Worm (Caenorhabditis elegans) whole organism, L4 larva: ENCODE data around the gene mvb-12.

Experiments used
- F10B5.3 ChIP-seq: sonication (generic microtip); optimal IDR thresholded peaks from 2 replicates; lab custom pipeline; 2016; ENCODE audit warnings: mild to moderate bottlenecking, missing genetic modification characterization, missing compliant biosample characterization
- F49E8.2 ChIP-seq: sonication (generic microtip); optimal IDR thresholded peaks from 2 replicates; lab custom pipeline; 2016; ENCODE audit warnings: missing compliant biosample characterization, mild to moderate bottlenecking, missing genetic modification characterization, borderline replicate concordance
- Y105C5A.15 ChIP-seq: fragments of 200-800 bp; sonication (Bioruptor generic); IDR thresholded peaks from 2 replicates; pipeline ENCODE4 v1.3.6; 2022; ENCODE audit warnings: missing genetic modification characterization, missing compliant biosample characterization
- ZK337.2 ChIP-seq: fragments of 200-800 bp; sonication (Bioruptor generic); IDR thresholded peaks from 2 replicates; pipeline ENCODE4 v1.3.6; 2022; ENCODE audit warnings: missing genetic modification reagents, missing genetic modification characterization, missing compliant biosample characterization
- arid-1 ChIP-seq: fragments of 200-800 bp; sonication (Bioruptor generic); conservative IDR thresholded peaks from 2 replicates; pipeline ENCODE4 v1.3.6; 2022; ENCODE audit warnings: missing genetic modification reagents, missing genetic modification characterization, missing compliant biosample characterization
- attf-4 ChIP-seq: sonication (generic microtip); optimal IDR thresholded peaks from 3 replicates; lab custom pipeline; 2017; ENCODE audit warnings: missing biosample characterization, missing genetic modification characterization
- ceh-20 ChIP-seq: fragments of 200-800 bp; sonication (Bioruptor generic); IDR thresholded peaks from 2 replicates; pipeline ENCODE4 v1.3.6; 2022; ENCODE audit warnings: missing genetic modification reagents, missing genetic modification characterization, missing compliant biosample characterization
- ceh-28 ChIP-seq: fragments of 150-350 bp; optimal IDR thresholded peaks from 2 replicates; lab custom pipeline; 2014; ENCODE audit warnings: missing biosample characterization, missing genetic modification reagents, missing genetic modification characterization
- ceh-44 ChIP-seq: fragments of 200-800 bp; sonication (Bioruptor generic); IDR thresholded peaks from 2 replicates; pipeline ENCODE4 v1.3.6; 2022; ENCODE audit warnings: missing genetic modification reagents, missing genetic modification characterization, missing compliant biosample characterization
- ceh-82 ChIP-seq: sonication (generic microtip); optimal IDR thresholded peaks from 2 replicates; lab custom pipeline; 2017; ENCODE audit warnings: missing biosample characterization, missing genetic modification characterization
- ces-1 ChIP-seq: fragments of 150-350 bp; sonication (generic microtip); optimal IDR thresholded peaks from 4 replicates; lab custom pipeline; 2014; ENCODE audit warnings: missing biosample characterization, missing genetic modification reagents, missing genetic modification characterization
- ctbp-1 ChIP-seq: fragments of 200-800 bp; sonication (Bioruptor generic); IDR thresholded peaks from 2 replicates; pipeline ENCODE4 v1.3.6; 2022; ENCODE audit warnings: missing genetic modification reagents, missing genetic modification characterization, missing compliant biosample characterization
- dmd-6 ChIP-seq: fragments of 200-800 bp; sonication (Bioruptor generic); IDR thresholded peaks from 2 replicates; pipeline ENCODE4 v1.3.6; 2022; ENCODE audit warnings: missing genetic modification reagents, missing genetic modification characterization, missing compliant biosample characterization
- egl-27 ChIP-seq: sonication (generic microtip); optimal IDR thresholded peaks from 3 replicates; lab custom pipeline; 2017; ENCODE audit warnings: missing biosample characterization, missing genetic modification reagents, missing genetic modification characterization
- egl-43 ChIP-seq: fragments of 200-800 bp; sonication (Bioruptor generic); IDR thresholded peaks from 2 replicates; pipeline ENCODE4 v1.3.6; 2022; ENCODE audit warnings: missing genetic modification reagents, missing genetic modification characterization, missing compliant biosample characterization
- fkh-10 ChIP-seq: fragments of 150-350 bp; optimal IDR thresholded peaks from 2 replicates; lab custom pipeline; 2014; ENCODE audit warnings: missing biosample characterization, missing genetic modification reagents, missing genetic modification characterization
- gei-8 ChIP-seq: fragments of 200-800 bp; sonication (Bioruptor generic); optimal IDR thresholded peaks from 2 replicates; lab custom pipeline; 2018; ENCODE audit warnings: mild to moderate bottlenecking, missing genetic modification characterization, missing compliant biosample characterization
- hlh-11 ChIP-seq: fragments of 200-800 bp; sonication (Bioruptor generic); optimal IDR thresholded peaks from 2 replicates; lab custom pipeline; 2018; ENCODE audit warnings: mild to moderate bottlenecking, missing genetic modification characterization, missing compliant biosample characterization
- lin-13 ChIP-seq: fragments of 150-350 bp; optimal IDR thresholded peaks from 2 replicates; lab custom pipeline; 2014; ENCODE audit warnings: missing biosample characterization, missing genetic modification reagents, missing genetic modification characterization
- lin-38 ChIP-seq: fragments of 200-800 bp; sonication (Bioruptor generic); IDR thresholded peaks from 2 replicates; pipeline ENCODE4 v1.3.6; 2022; ENCODE audit warnings: missing genetic modification reagents, missing genetic modification characterization, missing compliant biosample characterization
- lin-39 ChIP-seq: fragments of 150-350 bp; optimal IDR thresholded peaks from 2 replicates; lab custom pipeline; 2014; ENCODE audit warnings: missing biosample characterization, missing genetic modification reagents, missing genetic modification characterization
- lir-3 ChIP-seq: sonication (generic microtip); optimal IDR thresholded peaks from 2 replicates; lab custom pipeline; 2016; ENCODE audit warnings: mild to moderate bottlenecking, missing genetic modification characterization, missing compliant biosample characterization
- mdl-1 ChIP-seq, 2 experiments: fragments of 150-350 bp in 1 of 2; sonication (generic microtip) in 1 of 2; optimal IDR thresholded peaks; 2 replicates each; lab custom pipeline; 2014 to 2017; ENCODE audit warnings: missing biosample characterization in 2 of 2, missing genetic modification characterization in 2 of 2
- mdt-29 ChIP-seq: fragments of 200-800 bp; sonication (Bioruptor generic); IDR thresholded peaks from 2 replicates; pipeline ENCODE4 v1.3.6; 2022; ENCODE audit warnings: missing genetic modification reagents, missing genetic modification characterization, missing compliant biosample characterization
- mxl-2 ChIP-seq: fragments of 200-800 bp; sonication (Bioruptor generic); conservative IDR thresholded peaks from 2 replicates; pipeline ENCODE4 v1.3.6; 2022; ENCODE audit warnings: missing genetic modification reagents, missing genetic modification characterization, missing compliant biosample characterization
- mxl-3 ChIP-seq: fragments of 200-800 bp; sonication (Bioruptor generic); optimal IDR thresholded peaks from 2 replicates; lab custom pipeline; 2018; ENCODE audit warnings: mild to moderate bottlenecking, missing genetic modification characterization, missing compliant biosample characterization
- nhr-10 ChIP-seq: fragments of 150-350 bp; optimal IDR thresholded peaks from 2 replicates; lab custom pipeline; 2014; ENCODE audit warnings: missing biosample characterization, missing genetic modification characterization
- nhr-102 ChIP-seq: sonication (generic microtip); optimal IDR thresholded peaks from 2 replicates; lab custom pipeline; 2016; ENCODE audit warnings: mild to moderate bottlenecking, missing genetic modification characterization, moderate library complexity, missing compliant biosample characterization
- nhr-28 ChIP-seq: fragments of 150-350 bp; optimal IDR thresholded peaks from 2 replicates; lab custom pipeline; 2014; ENCODE audit warnings: missing biosample characterization, missing genetic modification characterization
- nhr-41 ChIP-seq: fragments of 200-800 bp; sonication (Bioruptor generic); IDR thresholded peaks from 2 replicates; pipeline ENCODE4 v1.3.6; 2022; ENCODE audit warnings: missing genetic modification reagents, missing genetic modification characterization, missing compliant biosample characterization
- nhr-42 ChIP-seq: fragments of 200-800 bp; sonication (Bioruptor generic); IDR thresholded peaks from 2 replicates; pipeline ENCODE4 v1.3.6; 2022; ENCODE audit warnings: missing genetic modification characterization, missing compliant biosample characterization
- nhr-48 ChIP-seq: sonication (generic microtip); optimal IDR thresholded peaks from 2 replicates; lab custom pipeline; 2016; ENCODE audit warnings: mild to moderate bottlenecking, missing genetic modification characterization, missing compliant biosample characterization
- nhr-6 ChIP-seq: fragments of 150-350 bp; optimal IDR thresholded peaks from 2 replicates; lab custom pipeline; 2014; ENCODE audit warnings: missing biosample characterization, missing genetic modification characterization
- pha-4 ChIP-seq, 2 experiments: fragments of 150-350 bp in 1 of 2; fragments of 200-800 bp in 1 of 2; sonication (Bioruptor generic) in 1 of 2; IDR thresholded peaks in 1 of 2; optimal IDR thresholded peaks in 1 of 2; 2 replicates each; pipeline versions ENCODE4 v1.3.6 to Lab custom; 2014 to 2022; ENCODE audit warnings: missing genetic modification characterization in 2 of 2, missing genetic modification reagents in 2 of 2, missing biosample characterization in 1 of 2, missing compliant biosample characterization in 1 of 2
- php-3 ChIP-seq: fragments of 200-800 bp; sonication (Bioruptor generic); IDR thresholded peaks from 2 replicates; pipeline ENCODE4 v1.3.6; 2022; ENCODE audit warnings: missing genetic modification reagents, missing genetic modification characterization, missing compliant biosample characterization
- rbr-2 ChIP-seq: sonication (generic microtip); optimal IDR thresholded peaks from 2 replicates; lab custom pipeline; 2016; ENCODE audit warnings: missing genotype, missing genetic modification characterization, missing compliant biosample characterization
- snpc-1.2 ChIP-seq: fragments of 200-800 bp; sonication (Bioruptor generic); IDR thresholded peaks from 2 replicates; pipeline ENCODE4 v1.3.6; 2022; ENCODE audit warnings: missing genetic modification reagents, missing genetic modification characterization, missing compliant biosample characterization
- snpc-4 ChIP-seq: fragments of 150-350 bp; optimal IDR thresholded peaks from 2 replicates; lab custom pipeline; 2014; ENCODE audit warnings: missing biosample characterization, missing genetic modification characterization
- tag-97 ChIP-seq: fragments of 200-800 bp; sonication (Bioruptor generic); IDR thresholded peaks from 2 replicates; pipeline ENCODE4 v1.3.6; 2022; ENCODE audit warnings: missing genetic modification characterization, missing compliant biosample characterization
- unc-39 ChIP-seq: sonication (generic microtip); optimal IDR thresholded peaks from 2 replicates; lab custom pipeline; 2017; ENCODE audit warnings: missing biosample characterization, missing genetic modification characterization
- unc-62 ChIP-seq, 3 experiments: fragments of 150-350 bp in 1 of 3; sonication (generic microtip); optimal IDR thresholded peaks in 2 of 3; peaks in 1 of 3; 1 replicate in 1 of 3; 2 replicates in 2 of 3; lab custom pipeline; 2014 to 2017; ENCODE audit warnings: missing biosample characterization in 3 of 3, missing genetic modification characterization in 3 of 3, missing genetic modification reagents in 3 of 3, missing genotype in 1 of 3
- zag-1 ChIP-seq: fragments of 150-350 bp; optimal IDR thresholded peaks from 2 replicates; lab custom pipeline; 2014; ENCODE audit warnings: missing biosample characterization, missing genetic modification characterization
- zfp-2 ChIP-seq: sonication (generic microtip); optimal IDR thresholded peaks from 2 replicates; lab custom pipeline; 2016; ENCODE audit warnings: mild to moderate bottlenecking, missing genetic modification characterization, missing compliant biosample characterization
- zfp-3 ChIP-seq: fragments of 200-800 bp; sonication (Bioruptor generic); conservative IDR thresholded peaks from 2 replicates; pipeline ENCODE4 v1.3.6; 2022; ENCODE audit warnings: missing genetic modification reagents, missing genetic modification characterization, missing compliant biosample characterization
- zip-11 ChIP-seq: fragments of 200-800 bp; sonication (Bioruptor generic); IDR thresholded peaks from 2 replicates; pipeline ENCODE4 v1.3.6; 2022; ENCODE audit warnings: missing genetic modification characterization, missing compliant biosample characterization
- zip-2 ChIP-seq: fragments of 150-350 bp; optimal IDR thresholded peaks from 2 replicates; lab custom pipeline; 2014; ENCODE audit warnings: missing biosample characterization, missing genetic modification characterization
- ztf-7 ChIP-seq: fragments of 150-350 bp; optimal IDR thresholded peaks from 2 replicates; lab custom pipeline; 2014; ENCODE audit warnings: missing biosample characterization, missing genetic modification characterization

Gene mvb-12

DNA sequence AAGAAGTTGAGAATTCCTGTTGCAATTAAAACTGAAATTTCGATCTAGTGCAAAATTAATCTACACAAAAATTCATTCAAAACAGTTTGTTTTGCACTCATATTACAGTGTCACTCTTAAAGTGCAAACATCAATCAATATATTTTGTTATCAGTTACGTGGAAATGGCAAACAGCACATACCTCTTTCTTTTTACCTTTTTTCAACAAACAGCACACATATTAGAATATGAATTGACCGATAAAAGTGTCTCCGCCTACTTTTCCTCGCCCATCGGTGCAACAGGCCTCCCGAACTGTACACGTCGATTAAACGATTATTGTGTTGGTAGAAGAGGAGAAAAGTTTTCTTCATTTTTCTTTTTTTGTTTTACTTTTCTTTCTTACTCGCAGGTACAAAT lies 10.9 kb downstream of the mvb-12 start (continued):
- no peak for TF ChIP-seq mxl-3 (GFP tag; lab: Kevin White, UChicago)
- TF ChIP-seq tag-97 (GFP tag; lab: Robert Waterston, UW), result no peak
- TF ChIP-seq lin-39 (tag; lab: Kevin White, UChicago), result no peak
- peak; percentile 78 for TF ChIP-seq dmd-6 (GFP tag; lab: Robert Waterston, UW)
- no peak for TF ChIP-seq lir-3
- TF ChIP-seq egl-43, result no peak
- TF ChIP-seq mdt-29 (GFP tag; lab: Robert Waterston, UW), result no peak
- TF ChIP-seq nhr-28, result peak; percentile 76
- TF ChIP-seq hlh-11 (tag; lab: Kevin White, UChicago), result peak; percentile 76
- no peak for TF ChIP-seq ZK337.2 (GFP tag; lab: Robert Waterston, UW)
- no peak for TF ChIP-seq ces-1 (GFP tag; lab: Kevin White, UChicago)
- peak; percentile 25 for TF ChIP-seq nhr-48 (tag; lab: Kevin White, UChicago)
- TF ChIP-seq, all 104 proteins: peak for 12

DNA sequence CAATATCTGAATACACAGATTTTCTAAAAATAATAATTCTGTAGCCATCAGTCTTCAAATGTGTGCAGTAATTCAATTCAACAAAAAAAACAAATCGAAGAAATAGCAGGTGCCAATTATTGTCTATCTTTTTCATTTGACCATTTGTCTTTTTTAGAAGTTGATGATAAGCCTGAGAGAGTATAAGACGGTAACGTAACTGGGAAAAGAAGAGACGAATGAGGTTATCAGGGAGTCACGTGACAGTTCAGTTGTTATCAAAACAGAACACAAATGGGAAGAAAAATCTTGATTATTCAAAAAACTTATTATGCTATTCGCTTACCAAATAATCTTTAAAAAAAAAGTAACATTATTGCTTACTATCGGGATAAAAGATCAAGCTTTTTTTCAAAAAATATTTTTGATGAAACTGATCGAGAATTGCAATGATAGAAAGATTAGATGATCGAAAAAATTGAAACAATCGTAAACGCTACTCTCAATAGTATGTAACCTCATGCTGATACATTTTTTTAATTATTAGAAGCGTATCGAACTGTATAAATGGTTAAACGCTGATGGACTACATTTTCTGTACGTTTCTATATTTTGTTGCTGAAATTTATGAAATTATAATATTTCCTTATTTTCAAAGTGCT lies 14.1 kb downstream of the mvb-12 start:
- no peak for TF ChIP-seq zip-2
- no peak for TF ChIP-seq arid-1 (GFP tag; lab: Robert Waterston, UW)
- no peak for TF ChIP-seq ceh-82 (tag; lab: Kevin White, UChicago)
- no peak for TF ChIP-seq zfp-2
- no peak for TF ChIP-seq F10B5.3 (tag; lab: Kevin White, UChicago)
- TF ChIP-seq ceh-20 (GFP tag; lab: Robert Waterston, UW), result no peak
- no peak for TF ChIP-seq unc-39 (tag; lab: Kevin White, UChicago)
- no peak for TF ChIP-seq zfp-3 (GFP tag; lab: Robert Waterston, UW)
- no peak for TF ChIP-seq lin-13 (GFP tag; lab: Kevin White, UChicago)
- TF ChIP-seq snpc-1.2 (GFP tag; lab: Robert Waterston, UW), result no peak
- no peak for TF ChIP-seq ceh-44 (GFP tag; lab: Robert Waterston, UW)
- no peak for TF ChIP-seq mxl-2 (GFP tag; lab: Robert Waterston, UW)
- no peak for TF ChIP-seq ZK337.2 (GFP tag; lab: Robert Waterston, UW)
- TF ChIP-seq nhr-28, result peak; percentile 71
- TF ChIP-seq unc-62 (GFP tag; optimal IDR thresholded peaks at IDR 0.05 in 1 of 2; lab: Kevin White, UChicago), result peak in 1 of 2 experiments; percentile 95
- TF ChIP-seq unc-62 (tag; optimal IDR thresholded peaks at IDR 0.05; lab: Kevin White, UChicago), result no peak
- no peak for TF ChIP-seq ces-1 (GFP tag; lab: Kevin White, UChicago)
- no peak for TF ChIP-seq nhr-10 (tag; lab: Kevin White, UChicago)
- no peak for TF ChIP-seq nhr-42 (GFP tag; lab: Robert Waterston, UW)
- no peak for TF ChIP-seq snpc-4 (tag; lab: Kevin White, UChicago)
- no peak for TF ChIP-seq zip-11 (GFP tag; lab: Robert Waterston, UW)
- no peak for TF ChIP-seq lin-38 (GFP tag; lab: Robert Waterston, UW)
- no peak for TF ChIP-seq nhr-6 (tag; lab: Kevin White, UChicago)
- no peak for TF ChIP-seq egl-43
- TF ChIP-seq hlh-11 (tag; lab: Kevin White, UChicago), result peak; percentile 85
- no peak for TF ChIP-seq pha-4 (GFP tag; IDR thresholded peaks at IDR 0.05; lab: Robert Waterston, UW)
- no peak for TF ChIP-seq pha-4 (tag; optimal IDR thresholded peaks at IDR 0.05; lab: Kevin White, UChicago)
- TF ChIP-seq rbr-2, result no peak
- TF ChIP-seq mdl-1 (tag; optimal IDR thresholded peaks at IDR 0.05; lab: Kevin White, UChicago), result peak in 1 of 2 experiments; percentile 38
- TF ChIP-seq Y105C5A.15 (GFP tag; lab: Robert Waterston, UW), result no peak
- TF ChIP-seq nhr-102 (tag; lab: Kevin White, UChicago), result peak; percentile 57
- TF ChIP-seq fkh-10, result no peak
- no peak for TF ChIP-seq lir-3
- no peak for TF ChIP-seq ceh-28 (tag; lab: Kevin White, UChicago)
- TF ChIP-seq zag-1, result no peak
- TF ChIP-seq gei-8 (GFP tag; lab: Kevin White, UChicago), result no peak
- TF ChIP-seq ctbp-1 (GFP tag; lab: Robert Waterston, UW), result no peak
- TF ChIP-seq attf-4 (tag; lab: Kevin White, UChicago), result no peak
- TF ChIP-seq nhr-41 (GFP tag; lab: Robert Waterston, UW), result 0 out of 2 replicates have a peak, but pooled peaks have one; percentile 15
- TF ChIP-seq F49E8.2, result no peak
- TF ChIP-seq php-3 (GFP tag; lab: Robert Waterston, UW), result peak; percentile 48; the same call in 1 of the 2 replicates
- no peak for TF ChIP-seq egl-27
- no peak for TF ChIP-seq lin-39 (tag; lab: Kevin White, UChicago)
- TF ChIP-seq ztf-7 (tag; lab: Kevin White, UChicago), result no peak
